Worm (Caenorhabditis elegans) whole organism, late embryonic: ENCODE data around the gene Y75B8A.10.
A peak's percentile ranks its signal among the peaks of the same experiment; 100 is the strongest.

Experiments
- C38D4.7 ChIP-seq: fragments of 200-800 bp; sonication (Bioruptor generic); optimal IDR thresholded peaks from 2 replicates; lab custom pipeline; 2018; ENCODE audit warnings: mild to moderate bottlenecking, missing genetic modification characterization, moderate library complexity, missing compliant biosample characterization
- F13H6.1 ChIP-seq: sonication (generic microtip); optimal IDR thresholded peaks from 2 replicates; lab custom pipeline; 2016; ENCODE audit warnings: missing genetic modification characterization, missing compliant biosample characterization
- K02D7.2 ChIP-seq: sonication (generic microtip); optimal IDR thresholded peaks from 2 replicates; lab custom pipeline; 2017; ENCODE audit warnings: mild to moderate bottlenecking, missing genetic modification characterization, missing compliant biosample characterization
- T23F11.4 ChIP-seq: fragments of 200-800 bp; sonication (Bioruptor generic); optimal IDR thresholded peaks from 2 replicates; lab custom pipeline; 2018; ENCODE audit warnings: mild to moderate bottlenecking, missing genetic modification characterization, missing compliant biosample characterization
- Y22D7AL.16 ChIP-seq: sonication (generic microtip); optimal IDR thresholded peaks from 2 replicates; lab custom pipeline; 2016; ENCODE audit warnings: missing genetic modification characterization, missing compliant biosample characterization
- ahr-1 ChIP-seq: sonication (generic microtip); optimal IDR thresholded peaks from 2 replicates; lab custom pipeline; 2016; ENCODE audit warnings: missing genetic modification characterization, missing compliant biosample characterization
- ama-1 ChIP-seq: fragments of 150-350 bp; optimal IDR thresholded peaks from 2 replicates; lab custom pipeline; 2014
- ceh-14 ChIP-seq: sonication (generic microtip); optimal IDR thresholded peaks from 2 replicates; lab custom pipeline; 2016; ENCODE audit warnings: missing genotype, missing genetic modification characterization, missing compliant biosample characterization
- ceh-19 ChIP-seq: fragments of 200-800 bp; sonication (Bioruptor generic); optimal IDR thresholded peaks from 2 replicates; lab custom pipeline; 2018; ENCODE audit warnings: mild to moderate bottlenecking, missing genetic modification characterization, missing compliant biosample characterization
- ceh-2 ChIP-seq: sonication (generic microtip); optimal IDR thresholded peaks from 2 replicates; lab custom pipeline; 2016; ENCODE audit warnings: missing genotype, missing genetic modification characterization, missing compliant biosample characterization
- ceh-22 ChIP-seq: sonication (generic microtip); optimal IDR thresholded peaks from 2 replicates; lab custom pipeline; 2017; ENCODE audit warnings: missing biosample characterization, missing genetic modification characterization
- ceh-24 ChIP-seq: sonication (generic microtip); optimal IDR thresholded peaks from 2 replicates; lab custom pipeline; 2016; ENCODE audit warnings: mild to moderate bottlenecking, missing genetic modification characterization, missing compliant biosample characterization
- ceh-30 ChIP-seq: fragments of 150-350 bp; optimal IDR thresholded peaks from 2 replicates; lab custom pipeline; 2014; ENCODE audit warnings: missing biosample characterization, missing genetic modification characterization
- ceh-31 ChIP-seq: sonication (generic microtip); optimal IDR thresholded peaks from 2 replicates; lab custom pipeline; 2016; ENCODE audit warnings: missing genetic modification characterization, missing compliant biosample characterization
- ceh-34 ChIP-seq: sonication (generic microtip); optimal IDR thresholded peaks from 2 replicates; lab custom pipeline; 2016; ENCODE audit warnings: mild to moderate bottlenecking, missing genetic modification characterization, missing compliant biosample characterization
- ceh-48 ChIP-seq: sonication (generic microtip); optimal IDR thresholded peaks from 2 replicates; lab custom pipeline; 2016; ENCODE audit warnings: missing genetic modification characterization, inconsistent platforms, missing compliant biosample characterization
- ceh-6 ChIP-seq: fragments of 200-800 bp; sonication (Bioruptor generic); optimal IDR thresholded peaks from 2 replicates; lab custom pipeline; 2018; ENCODE audit warnings: mild to moderate bottlenecking, missing genetic modification characterization, missing compliant biosample characterization
- ceh-9 ChIP-seq: sonication (generic microtip); optimal IDR thresholded peaks from 2 replicates; lab custom pipeline; 2016; ENCODE audit warnings: mild to moderate bottlenecking, missing genetic modification characterization, inconsistent platforms, missing compliant biosample characterization
- che-1 ChIP-seq: sonication (generic microtip); optimal IDR thresholded peaks from 2 replicates; lab custom pipeline; 2016; ENCODE audit warnings: mild to moderate bottlenecking, missing genetic modification characterization, missing compliant biosample characterization
- dve-1 ChIP-seq: sonication (generic microtip); optimal IDR thresholded peaks from 2 replicates; lab custom pipeline; 2017; ENCODE audit warnings: antibody characterized with exemption, mild to moderate bottlenecking, missing genetic modification characterization, missing compliant biosample characterization
- elt-2 ChIP-seq: sonication (generic microtip); optimal IDR thresholded peaks from 2 replicates; lab custom pipeline; 2016; ENCODE audit warnings: missing genetic modification reagents, missing genetic modification characterization, missing compliant biosample characterization
- elt-4 ChIP-seq: sonication (generic microtip); optimal IDR thresholded peaks from 2 replicates; lab custom pipeline; 2016; ENCODE audit warnings: missing genetic modification characterization, missing compliant biosample characterization
- ets-4 ChIP-seq: sonication (generic microtip); optimal IDR thresholded peaks from 2 replicates; lab custom pipeline; 2016; ENCODE audit warnings: missing genetic modification characterization, missing compliant biosample characterization
- eyg-1 ChIP-seq: sonication (generic microtip); optimal IDR thresholded peaks from 2 replicates; lab custom pipeline; 2016; ENCODE audit warnings: missing genotype, missing genetic modification characterization, missing compliant biosample characterization
- fkh-6 ChIP-seq: sonication (generic microtip); optimal IDR thresholded peaks from 2 replicates; lab custom pipeline; 2016; ENCODE audit warnings: missing genetic modification characterization, missing compliant biosample characterization
- gmeb-2 ChIP-seq: sonication (generic microtip); optimal IDR thresholded peaks from 2 replicates; lab custom pipeline; 2016; ENCODE audit warnings: missing genetic modification characterization, inconsistent platforms, missing compliant biosample characterization
- lim-6 ChIP-seq: sonication (generic microtip); optimal IDR thresholded peaks from 2 replicates; lab custom pipeline; 2016; ENCODE audit warnings: missing genetic modification characterization, missing compliant biosample characterization
- lin-11 ChIP-seq: fragments of 200-800 bp; sonication (Bioruptor generic); optimal IDR thresholded peaks from 2 replicates; lab custom pipeline; 2018; ENCODE audit warnings: mild to moderate bottlenecking, missing genetic modification characterization, missing compliant biosample characterization
- madf-2 ChIP-seq: sonication (generic microtip); optimal IDR thresholded peaks from 2 replicates; lab custom pipeline; 2017; ENCODE audit warnings: missing genetic modification characterization, missing compliant biosample characterization
- mec-3 ChIP-seq: sonication (generic microtip); optimal IDR thresholded peaks from 2 replicates; lab custom pipeline; 2016; ENCODE audit warnings: borderline replicate concordance, missing genetic modification characterization, missing compliant biosample characterization
- nfya-1 ChIP-seq: sonication (generic microtip); optimal IDR thresholded peaks from 2 replicates; lab custom pipeline; 2017; ENCODE audit warnings: missing genetic modification characterization, mild to moderate bottlenecking, missing compliant biosample characterization, antibody characterized with exemption, moderate library complexity
- nhr-232 ChIP-seq: sonication (generic microtip); optimal IDR thresholded peaks from 2 replicates; lab custom pipeline; 2016; ENCODE audit warnings: missing genetic modification characterization, missing compliant biosample characterization
- pha-2 ChIP-seq: sonication (generic microtip); optimal IDR thresholded peaks from 2 replicates; lab custom pipeline; 2017; ENCODE audit warnings: mild to moderate bottlenecking, missing genetic modification characterization, missing compliant biosample characterization
- pha-4 ChIP-seq: fragments of 150-350 bp; optimal IDR thresholded peaks from 2 replicates; lab custom pipeline; 2018; ENCODE audit warnings: missing biosample characterization, missing genetic modification reagents, missing genetic modification characterization
- pqm-1 ChIP-seq: sonication (generic microtip); optimal IDR thresholded peaks from 2 replicates; lab custom pipeline; 2016; ENCODE audit warnings: missing genetic modification characterization, missing compliant biosample characterization
- pros-1 ChIP-seq: fragments of 150-350 bp; optimal IDR thresholded peaks from 2 replicates; lab custom pipeline; 2014; ENCODE audit warnings: missing biosample characterization, missing genetic modification reagents, missing genetic modification characterization
- ref-2 ChIP-seq: sonication (generic microtip); optimal IDR thresholded peaks from 2 replicates; lab custom pipeline; 2016; ENCODE audit warnings: missing genetic modification characterization, missing compliant biosample characterization
- sox-2 ChIP-seq: fragments of 200-800 bp; sonication (Bioruptor generic); IDR thresholded peaks from 2 replicates; pipeline ENCODE4 v1.3.6; 2022; ENCODE audit warnings: missing genetic modification reagents, missing genetic modification characterization, missing compliant biosample characterization
- sox-4 ChIP-seq: sonication (generic microtip); optimal IDR thresholded peaks from 2 replicates; lab custom pipeline; 2017; ENCODE audit warnings: mild to moderate bottlenecking, missing genetic modification characterization, inconsistent platforms, missing compliant biosample characterization
- syd-9 ChIP-seq: sonication (generic microtip); optimal IDR thresholded peaks from 2 replicates; lab custom pipeline; 2016; ENCODE audit warnings: mild to moderate bottlenecking, missing genetic modification characterization, moderate library complexity, missing compliant biosample characterization
- tbx-2 ChIP-seq: sonication (generic microtip); optimal IDR thresholded peaks from 2 replicates; lab custom pipeline; 2016; ENCODE audit warnings: missing genetic modification characterization, missing compliant biosample characterization
- tbx-7 ChIP-seq: sonication (generic microtip); optimal IDR thresholded peaks from 2 replicates; lab custom pipeline; 2016; ENCODE audit warnings: missing genotype, missing genetic modification characterization, missing compliant biosample characterization
- ttx-3 ChIP-seq: sonication (generic microtip); optimal IDR thresholded peaks from 2 replicates; lab custom pipeline; 2016; ENCODE audit warnings: missing genetic modification reagents, missing genetic modification characterization, missing compliant biosample characterization
- unc-3 ChIP-seq, 2 experiments: fragments of 200-800 bp in 1 of 2; sonication (Bioruptor generic) in 1 of 2; sonication (generic microtip) in 1 of 2; conservative IDR thresholded peaks in 1 of 2; optimal IDR thresholded peaks in 1 of 2; 2 replicates each; pipeline versions ENCODE4 v1.3.6 to Lab custom; 2016 to 2022; ENCODE audit warnings: missing compliant biosample characterization in 2 of 2, missing genetic modification characterization in 2 of 2, missing genetic modification reagents in 1 of 2
- unc-42 ChIP-seq: sonication (generic microtip); optimal IDR thresholded peaks from 2 replicates; lab custom pipeline; 2016; ENCODE audit warnings: missing genotype, missing genetic modification characterization, missing compliant biosample characterization
- unc-55 ChIP-seq: sonication (generic microtip); optimal IDR thresholded peaks from 2 replicates; lab custom pipeline; 2017; ENCODE audit warnings: missing biosample characterization, missing genetic modification reagents, missing genetic modification characterization
- unc-86 ChIP-seq: sonication (generic microtip); optimal IDR thresholded peaks from 2 replicates; lab custom pipeline; 2016; ENCODE audit warnings: missing genetic modification characterization, missing compliant biosample characterization
- zip-5 ChIP-seq: sonication (generic microtip); optimal IDR thresholded peaks from 2 replicates; lab custom pipeline; 2016; ENCODE audit warnings: missing genetic modification characterization, missing compliant biosample characterization
- ztf-16 ChIP-seq: sonication (generic microtip); optimal IDR thresholded peaks from 2 replicates; lab custom pipeline; 2017; ENCODE audit warnings: missing genetic modification characterization, missing compliant biosample characterization

The Y75B8A.10 gene

ce11 chrIII:12221452-12221851 lies 38.6 kb upstream of the Y75B8A.10 start:
- TF ChIP-seq ztf-16 (tag; lab: Kevin White, UChicago) (no peak), ceh-30 (tag; lab: Kevin White, UChicago) (no peak), pha-4 (no peak), F13H6.1 (no peak), lin-11 (tag; lab: Kevin White, UChicago) (no peak), nfya-1 (tag; lab: Kevin White, UChicago) (peak; percentile 66), pqm-1 (tag; lab: Kevin White, UChicago) (no peak)

DNA sequence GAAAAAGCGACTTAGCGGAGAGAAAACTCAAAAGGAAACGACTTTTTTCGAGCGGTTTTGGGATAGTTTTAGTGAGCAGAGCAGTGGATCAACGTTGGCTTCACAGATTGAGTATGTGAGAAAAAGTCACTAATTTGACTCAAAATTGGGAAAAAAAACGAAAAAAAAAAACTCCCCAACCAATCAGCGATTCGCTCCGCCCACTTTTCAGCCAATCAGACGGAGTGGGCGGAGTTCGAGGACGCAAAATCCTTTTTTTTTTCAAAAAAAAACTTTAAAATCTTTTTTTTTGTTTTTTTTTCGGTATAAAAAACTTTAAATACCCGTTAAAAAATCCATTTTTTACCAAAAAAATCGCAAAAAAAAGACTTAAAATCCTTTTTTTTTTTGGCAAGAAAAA lies 38.0 kb upstream of the Y75B8A.10 start:
- peak; percentile 56 for TF ChIP-seq nfya-1 (tag; lab: Kevin White, UChicago)
- TF ChIP-seq tbx-7 (tag; lab: Kevin White, UChicago): no peak
- TF ChIP-seq, all 69 proteins: peak for 1

ce11 chrIII:12218633-12219097 lies 35.8 kb upstream of the Y75B8A.10 start, which contains the start of the genes gex-4 and gphr-1:
Gene gex-4, minus strand, starts transcription at chrIII:12218634.
Gene gphr-1, plus strand, starts transcription at chrIII:12219047.
- TF ChIP-seq tbx-7 (tag; lab: Kevin White, UChicago) (no peak), madf-2 (tag; lab: Kevin White, UChicago) (no peak), ceh-24 (no peak), mec-3 (tag; lab: Kevin White, UChicago) (no peak), elt-4 (tag; lab: Kevin White, UChicago) (no peak), unc-42 (tag; lab: Kevin White, UChicago) (peak; percentile 24), ceh-2 (tag; lab: Kevin White, UChicago) (peak; percentile 7), ceh-34 (tag; lab: Kevin White, UChicago) (no peak), ceh-31 (tag; lab: Kevin White, UChicago) (peak; percentile 75), zip-5 (tag; lab: Kevin White, UChicago) (peak; percentile 81), gmeb-2 (no peak), ceh-9 (tag; lab: Kevin White, UChicago) (no peak), pros-1 (tag; lab: Kevin White, UChicago) (no peak), ceh-48 (tag; lab: Kevin White, UChicago) (peak; percentile 78), dve-1 (tag; lab: Kevin White, UChicago) (no peak), Y22D7AL.16 (tag; lab: Kevin White, UChicago) (no peak), ceh-6 (GFP tag; lab: Kevin White, UChicago) (no peak), tbx-2 (peak; percentile 65), ref-2 (tag; lab: Kevin White, UChicago) (no peak), sox-4 (tag; lab: Kevin White, UChicago) (no peak), ceh-22 (no peak), pha-4 (no peak), unc-86 (tag; lab: Kevin White, UChicago) (peak; percentile 36), ahr-1 (tag; lab: Kevin White, UChicago) (no peak), ama-1 (lab: Kevin White, UChicago) (no peak), unc-55 (GFP tag; lab: Kevin White, UChicago) (no peak), lim-6 (no peak), pha-2 (tag; lab: Kevin White, UChicago) (no peak), lin-11 (tag; lab: Kevin White, UChicago) (no peak), C38D4.7 (no peak), unc-3 (GFP tag; conservative IDR thresholded peaks at IDR 0.05; lab: Robert Waterston, UW) (no peak), unc-3 (tag; optimal IDR thresholded peaks at IDR 0.05; lab: Kevin White, UChicago) (no peak), che-1 (tag; lab: Kevin White, UChicago) (no peak), ceh-30 (tag; lab: Kevin White, UChicago) (no peak), eyg-1 (tag; lab: Kevin White, UChicago) (no peak), pqm-1 (tag; lab: Kevin White, UChicago) (no peak), sox-2 (GFP tag; lab: Robert Waterston, UW) (no peak), elt-2 (peak; percentile 45), ceh-14 (tag; lab: Kevin White, UChicago) (peak; percentile 20), K02D7.2 (tag; lab: Kevin White, UChicago) (no peak), ttx-3 (tag; lab: Kevin White, UChicago) (peak; percentile 1), T23F11.4 (GFP tag; lab: Kevin White, UChicago) (no peak), nhr-232 (tag; lab: Kevin White, UChicago) (no peak), syd-9 (tag; lab: Kevin White, UChicago) (no peak), ceh-19 (GFP tag; lab: Kevin White, UChicago) (no peak), ets-4 (tag; lab: Kevin White, UChicago) (peak; percentile 30), fkh-6 (tag; lab: Kevin White, UChicago) (no peak)
